Worm (Caenorhabditis elegans) whole organism, late embryonic: ENCODE results near the gene csn-3.
A peak's percentile ranks its signal among the peaks of the same experiment; 100 is the strongest.

Source experiments
- ceh-19 ChIP-seq: fragments of 200-800 bp; sonication (Bioruptor generic); optimal IDR thresholded peaks from 2 replicates; lab custom pipeline; 2018; ENCODE audit warnings: mild to moderate bottlenecking, missing genetic modification characterization, missing compliant biosample characterization
- ceh-30 ChIP-seq: fragments of 150-350 bp; optimal IDR thresholded peaks from 2 replicates; lab custom pipeline; 2014; ENCODE audit warnings: missing biosample characterization, missing genetic modification characterization
- ceh-9 ChIP-seq: sonication (generic microtip); optimal IDR thresholded peaks from 2 replicates; lab custom pipeline; 2016; ENCODE audit warnings: mild to moderate bottlenecking, missing genetic modification characterization, inconsistent platforms, missing compliant biosample characterization
- dve-1 ChIP-seq: sonication (generic microtip); optimal IDR thresholded peaks from 2 replicates; lab custom pipeline; 2017; ENCODE audit warnings: antibody characterized with exemption, mild to moderate bottlenecking, missing genetic modification characterization, missing compliant biosample characterization
- fax-1 ChIP-seq: sonication (generic microtip); optimal IDR thresholded peaks from 2 replicates; lab custom pipeline; 2016; ENCODE audit warnings: missing genotype, missing genetic modification characterization, missing compliant biosample characterization
- hlh-30 ChIP-seq: sonication (generic microtip); optimal IDR thresholded peaks from 2 replicates; lab custom pipeline; 2017; ENCODE audit warnings: antibody characterized with exemption, missing genetic modification characterization, missing compliant biosample characterization; ENCODE audit not compliant: insufficient read depth
- hlh-8 ChIP-seq: sonication (generic microtip); optimal IDR thresholded peaks from 2 replicates; lab custom pipeline; 2016; ENCODE audit warnings: missing genotype, missing genetic modification characterization, missing compliant biosample characterization
- nhr-232 ChIP-seq: sonication (generic microtip); optimal IDR thresholded peaks from 2 replicates; lab custom pipeline; 2016; ENCODE audit warnings: missing genetic modification characterization, missing compliant biosample characterization
- sox-4 ChIP-seq: sonication (generic microtip); optimal IDR thresholded peaks from 2 replicates; lab custom pipeline; 2017; ENCODE audit warnings: mild to moderate bottlenecking, missing genetic modification characterization, inconsistent platforms, missing compliant biosample characterization
- syd-9 ChIP-seq: sonication (generic microtip); optimal IDR thresholded peaks from 2 replicates; lab custom pipeline; 2016; ENCODE audit warnings: mild to moderate bottlenecking, missing genetic modification characterization, moderate library complexity, missing compliant biosample characterization
- ttx-3 ChIP-seq: sonication (generic microtip); optimal IDR thresholded peaks from 2 replicates; lab custom pipeline; 2016; ENCODE audit warnings: missing genetic modification reagents, missing genetic modification characterization, missing compliant biosample characterization
- unc-3 ChIP-seq, 2 experiments: fragments of 200-800 bp in 1 of 2; sonication (Bioruptor generic) in 1 of 2; sonication (generic microtip) in 1 of 2; conservative IDR thresholded peaks in 1 of 2; optimal IDR thresholded peaks in 1 of 2; 2 replicates each; pipeline versions ENCODE4 v1.3.6 to Lab custom; 2016 to 2022; ENCODE audit warnings: missing compliant biosample characterization in 2 of 2, missing genetic modification characterization in 2 of 2, missing genetic modification reagents in 1 of 2
- unc-86 ChIP-seq: sonication (generic microtip); optimal IDR thresholded peaks from 2 replicates; lab custom pipeline; 2016; ENCODE audit warnings: missing genetic modification characterization, missing compliant biosample characterization

csn-3 gene

DNA sequence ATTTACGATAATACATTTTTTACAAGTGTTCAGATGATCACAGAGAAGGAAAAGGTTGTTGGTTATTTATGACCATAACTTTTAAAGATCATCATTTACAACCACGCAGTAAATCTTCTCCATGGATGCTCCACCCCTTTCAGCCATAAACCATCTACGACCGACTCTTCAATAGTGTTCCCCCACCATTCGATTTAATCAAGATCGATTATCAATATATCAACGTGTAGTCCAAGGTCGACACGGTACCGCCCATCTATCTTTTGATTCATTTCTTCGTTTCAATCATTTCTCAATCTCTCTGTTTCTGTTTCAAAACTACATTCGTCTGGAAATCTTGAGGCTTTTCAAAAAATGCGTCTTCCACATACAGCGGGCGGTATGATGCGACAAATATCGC, 50.3 kb downstream of the csn-3 start, which contains the start of gene aass-1:
TSS of gene aass-1 (plus strand) at position 301 of the 400 bp plus-strand sequence.
- no peak for TF ChIP-seq unc-3 (GFP tag; conservative IDR thresholded peaks at IDR 0.05; lab: Robert Waterston, UW)
- TF ChIP-seq unc-3 (tag; optimal IDR thresholded peaks at IDR 0.05; lab: Kevin White, UChicago): no peak
- TF ChIP-seq ceh-19: no peak
- no peak for TF ChIP-seq dve-1
- TF ChIP-seq ceh-30: no peak
- TF ChIP-seq unc-86 (tag; lab: Kevin White, UChicago): no peak
- no peak for TF ChIP-seq ttx-3 (tag; lab: Kevin White, UChicago)
- no peak for TF ChIP-seq fax-1 (tag; lab: Kevin White, UChicago)
- TF ChIP-seq syd-9: no peak
- TF ChIP-seq nhr-232 (tag; lab: Kevin White, UChicago): no peak
- no peak for TF ChIP-seq sox-4
- no peak for TF ChIP-seq ceh-9

DNA sequence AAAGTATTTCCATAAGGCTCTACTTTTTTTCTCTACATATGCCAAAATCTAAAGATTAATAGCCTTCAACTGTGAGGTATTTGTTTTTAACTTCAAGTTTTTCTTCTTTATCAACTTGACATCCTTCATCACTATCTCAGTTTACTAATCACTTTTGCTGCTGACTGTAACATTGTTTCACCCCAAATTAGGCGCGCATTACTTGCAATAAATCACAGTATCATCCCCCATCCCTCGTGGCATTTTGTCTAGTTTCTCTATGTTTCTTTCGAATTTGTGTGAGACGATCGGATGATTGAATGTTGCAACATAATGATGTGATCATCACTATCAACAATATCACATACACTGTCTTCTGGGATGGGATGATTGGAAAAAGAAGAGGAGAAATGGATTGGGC, 53.0 kb downstream of the csn-3 start:
- TF ChIP-seq hlh-8 (tag; lab: Kevin White, UChicago) (no peak), hlh-30 (tag; lab: Kevin White, UChicago) (peak; percentile 14)
